Worm (Caenorhabditis elegans) whole organism, dauer: ENCODE results near the gene igeg-1.

Experiments used
- unc-62 ChIP-seq: sonication (generic microtip); optimal IDR thresholded peaks from 2 replicates; lab custom pipeline; 2017; ENCODE audit warnings: missing biosample characterization, missing genetic modification reagents, missing genetic modification characterization

The igeg-1 gene

DNA sequence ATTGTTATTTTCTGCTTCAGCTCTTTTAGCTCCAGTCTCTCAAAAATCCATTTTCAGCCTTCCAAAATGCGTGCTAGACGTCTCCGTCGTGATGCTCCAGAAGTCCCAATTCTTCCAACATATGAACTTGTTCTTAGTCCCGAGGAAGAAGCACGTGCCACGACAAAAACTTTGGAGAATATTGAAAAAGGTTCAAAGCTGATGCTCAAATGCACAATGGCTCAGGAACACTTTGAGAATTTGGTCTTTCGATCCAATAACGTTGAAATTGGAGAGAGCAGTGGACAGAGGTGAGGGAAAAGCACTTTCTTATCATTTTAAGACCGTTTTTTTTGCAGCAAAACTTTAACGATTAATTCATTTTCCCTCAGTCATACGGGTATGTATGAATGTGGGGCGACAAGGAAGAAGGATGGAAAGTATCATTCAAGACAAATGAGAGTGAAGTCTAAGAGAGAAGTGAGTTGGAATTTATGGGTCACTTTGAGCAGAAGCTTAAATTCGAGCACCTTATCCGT, at the start of gene igeg-1:
igeg-1 (plus strand) TSS at position 51 of the 518 bp plus-strand sequence.
- TF ChIP-seq unc-62 (GFP tag; lab: Kevin White, UChicago), result no peak

DNA sequence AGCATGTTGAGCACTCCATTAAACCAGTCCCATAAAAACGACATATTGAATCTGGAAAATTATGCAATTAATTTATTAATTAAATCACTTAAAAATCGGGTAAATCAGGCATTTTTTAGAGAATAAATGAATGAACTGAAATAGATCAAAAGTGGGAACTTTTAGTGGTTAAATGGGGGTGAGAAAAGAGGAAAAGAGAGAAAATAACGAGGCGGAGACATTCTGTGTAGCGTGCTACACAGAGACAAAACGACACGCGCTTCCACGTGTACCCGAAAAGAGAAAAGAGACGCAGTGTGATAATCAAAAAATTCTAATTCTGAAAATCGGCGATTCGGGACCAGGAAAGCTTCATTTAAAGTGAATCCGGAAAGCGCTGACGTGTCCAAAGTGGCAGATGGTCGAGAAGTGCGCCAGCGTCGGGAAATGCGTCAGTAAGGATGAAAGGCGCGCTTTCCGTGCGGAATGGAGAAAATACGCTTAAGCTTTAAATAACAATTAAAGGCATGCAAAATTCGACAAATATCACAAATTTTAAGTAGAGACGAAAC, 49.1 kb upstream of the igeg-1 start, which contains the start of gene sar-1:
sar-1 (minus strand) TSS at position 51 of the 551 bp plus-strand sequence.
- TF ChIP-seq unc-62 (GFP tag; lab: Kevin White, UChicago), result no peak

DNA sequence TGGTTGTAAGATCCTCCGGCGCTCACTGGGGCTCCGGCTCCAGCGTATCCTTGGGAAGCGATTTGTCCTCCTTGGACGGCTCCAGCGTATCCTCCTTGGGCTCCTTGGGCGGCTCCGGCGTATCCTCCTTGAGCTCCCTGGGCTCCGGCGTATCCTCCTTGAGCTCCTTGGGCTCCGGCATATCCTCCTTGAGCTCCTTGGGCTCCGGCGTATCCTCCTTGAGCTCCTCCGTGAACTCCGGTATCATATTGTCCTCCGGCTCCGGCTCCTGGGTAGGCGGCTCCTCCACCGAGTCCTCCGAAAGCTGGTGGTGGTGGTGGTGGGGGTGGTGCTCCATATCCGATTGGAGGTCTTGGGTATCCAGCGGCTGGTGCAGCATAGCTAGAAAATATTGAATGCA, 46.0 kb upstream of the igeg-1 start:
- no peak for TF ChIP-seq unc-62 (GFP tag; lab: Kevin White, UChicago)

DNA sequence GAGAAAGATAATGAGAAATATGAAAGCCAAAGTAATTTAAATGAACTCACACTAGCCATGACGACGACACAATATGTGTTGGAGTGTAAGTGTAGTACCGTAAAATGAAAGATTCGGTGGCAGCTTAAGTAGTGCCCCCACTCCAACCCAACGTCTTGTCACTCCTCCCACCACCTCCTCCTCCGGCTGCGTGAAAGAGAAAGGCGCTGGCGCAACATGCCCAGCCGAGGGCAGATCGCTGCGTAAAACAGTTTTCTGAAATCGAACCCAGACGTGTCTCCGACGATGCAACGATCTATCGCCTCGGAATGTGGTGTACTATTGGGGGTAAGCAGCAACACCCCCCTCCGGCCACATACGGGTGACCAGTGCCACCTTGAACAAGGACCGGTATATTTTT, 45.4 kb upstream of the igeg-1 start, which contains the start of gene ZK180.5:
ZK180.5 (minus strand) TSS at position 101 of the 400 bp plus-strand sequence.
- no peak for TF ChIP-seq unc-62 (GFP tag; lab: Kevin White, UChicago)

DNA sequence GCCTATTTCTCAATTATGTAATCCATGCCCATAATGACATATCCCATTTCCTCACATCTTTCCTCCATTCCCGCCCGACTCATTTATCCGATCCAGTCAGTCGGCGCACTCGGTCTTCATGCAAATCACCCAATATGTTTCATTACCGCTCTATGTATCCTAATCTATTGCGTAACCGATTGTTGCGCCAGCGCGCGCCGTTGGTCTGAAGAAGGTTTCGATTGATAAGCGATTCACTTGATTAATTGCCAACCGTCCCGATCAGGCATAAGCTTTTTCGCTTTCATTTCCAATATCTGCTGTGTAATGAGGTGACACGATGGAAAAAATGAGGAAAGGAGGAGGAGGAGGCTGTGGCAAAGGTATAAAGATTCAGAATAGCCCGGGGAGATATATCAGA, 44.3 kb upstream of the igeg-1 start:
- TF ChIP-seq unc-62 (GFP tag; lab: Kevin White, UChicago), result no peak

DNA sequence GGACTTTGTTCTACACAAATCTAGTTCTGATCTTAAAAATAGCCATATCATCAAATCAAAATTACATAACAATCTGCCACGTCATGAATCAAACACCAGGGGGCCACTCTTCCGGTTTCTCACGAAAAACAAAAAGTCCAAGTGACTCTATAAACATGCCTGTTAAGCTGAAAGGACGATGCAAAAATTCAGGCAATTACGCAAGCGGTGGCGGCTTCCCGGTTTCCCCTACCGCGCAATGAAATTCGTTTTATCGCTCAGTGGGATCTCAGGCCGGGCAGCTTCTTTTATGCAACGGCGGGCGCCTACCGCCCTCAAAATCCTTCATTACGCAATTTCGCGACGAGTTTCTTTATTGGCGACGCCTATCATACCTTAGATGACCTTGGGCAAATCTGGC, 42.7 kb upstream of the igeg-1 start:
- TF ChIP-seq unc-62 (GFP tag; lab: Kevin White, UChicago), result no peak

DNA sequence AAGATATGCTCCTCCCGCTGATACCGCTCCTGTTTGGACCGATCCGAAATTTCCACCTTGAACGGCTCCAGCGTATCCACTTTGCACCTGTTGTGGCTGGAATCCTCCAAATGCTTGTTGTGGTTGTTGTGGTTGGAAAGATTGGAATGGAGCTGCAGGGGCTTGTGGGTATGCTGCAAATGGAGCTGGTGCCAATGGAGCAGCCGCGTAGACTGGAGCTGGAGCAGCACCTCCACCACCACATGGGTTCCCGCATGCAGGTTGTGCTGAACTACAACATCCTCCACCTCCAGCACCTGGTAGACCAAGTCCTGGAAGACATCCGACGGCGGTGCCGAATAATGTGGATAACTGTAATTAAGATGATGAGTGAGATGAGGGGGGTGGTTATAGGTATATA, 39.0 kb upstream of the igeg-1 start:
- no peak for TF ChIP-seq unc-62 (GFP tag; lab: Kevin White, UChicago)

DNA sequence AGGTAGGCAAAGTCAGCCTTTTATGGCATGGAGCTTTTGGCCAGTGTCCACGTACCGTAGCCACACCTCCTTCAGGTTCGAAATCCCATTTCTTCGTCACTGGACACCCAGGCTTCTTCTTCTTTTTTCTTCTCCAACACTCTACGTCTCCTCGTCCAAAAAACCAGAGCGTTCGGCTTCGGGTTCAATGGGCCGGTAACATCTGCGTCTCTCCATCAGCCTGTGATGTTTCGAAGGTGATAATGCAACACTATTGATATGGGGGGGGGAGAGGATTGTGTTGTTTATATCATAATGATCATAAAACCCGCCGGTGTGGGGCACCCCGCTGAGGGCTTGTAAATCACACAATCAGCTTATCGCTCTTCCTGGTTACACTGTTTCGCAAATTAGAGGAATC, 37.5 kb upstream of the igeg-1 start, which contains the start of gene ZK180.6:
ZK180.6 (minus strand) TSS at position 101 of the 400 bp plus-strand sequence.
- TF ChIP-seq unc-62 (GFP tag; lab: Kevin White, UChicago), result no peak

DNA sequence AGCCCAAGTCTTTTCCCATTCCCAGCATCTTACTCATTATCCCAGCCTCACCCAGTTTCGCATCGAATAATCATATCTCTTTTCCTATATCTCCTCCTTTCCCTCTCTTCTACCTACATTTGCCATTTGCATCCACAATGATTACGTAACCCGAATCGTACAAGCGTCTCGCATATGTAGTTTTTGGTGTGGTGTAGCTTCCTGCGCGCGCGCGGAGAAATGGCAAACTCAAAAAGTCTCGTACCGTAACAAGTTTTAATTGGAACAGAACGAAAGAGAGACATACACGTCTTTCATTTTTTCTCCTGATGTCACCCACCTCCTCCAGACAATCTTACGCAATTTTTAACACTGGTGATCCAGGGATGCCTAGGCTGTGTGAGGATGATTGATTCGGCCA, 36.4 kb upstream of the igeg-1 start:
- TF ChIP-seq unc-62 (GFP tag; lab: Kevin White, UChicago), result no peak

DNA sequence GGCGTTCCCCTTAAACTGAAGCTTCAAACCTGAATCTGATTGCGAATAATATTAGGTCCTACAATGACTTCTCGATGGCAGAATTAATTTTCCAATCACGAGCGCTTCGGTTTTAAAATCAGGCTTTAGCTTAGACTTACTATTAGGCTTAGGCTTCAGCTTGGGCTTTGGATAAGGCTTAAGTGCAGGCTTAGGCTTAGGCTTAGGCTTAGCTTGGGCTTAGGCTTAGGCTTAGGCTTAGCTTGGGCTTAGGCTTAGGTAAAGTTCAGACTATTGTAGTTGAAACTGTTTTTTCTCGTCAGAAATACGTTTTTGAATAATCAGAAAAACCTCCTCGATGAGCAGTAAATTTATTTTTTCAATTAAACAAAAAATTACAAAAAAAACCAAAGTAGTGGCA, 35.7 kb upstream of the igeg-1 start:
- TF ChIP-seq unc-62 (GFP tag; lab: Kevin White, UChicago), result no peak

DNA sequence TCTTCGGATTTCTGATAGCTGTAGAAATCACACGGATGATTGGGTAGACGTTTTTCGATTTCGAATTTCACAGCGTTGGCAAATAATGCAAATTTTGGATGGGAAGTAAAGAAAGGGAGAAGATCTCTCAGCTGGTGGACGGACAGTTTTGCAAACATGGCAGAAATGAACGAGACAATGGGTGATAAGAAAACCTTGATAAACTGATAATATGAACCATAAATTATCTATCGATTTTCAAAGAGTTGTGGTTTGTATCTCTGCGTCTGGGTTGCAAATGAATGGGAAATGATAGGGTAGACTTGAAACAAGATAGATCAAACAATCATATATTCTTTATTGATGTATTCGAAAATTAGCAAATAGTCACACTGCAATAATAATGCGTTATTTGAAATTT, 32.3 kb upstream of the igeg-1 start, which contains the start of gene ZK185.3:
ZK185.3 (minus strand) TSS at position 263 of the 400 bp plus-strand sequence.
- no peak for TF ChIP-seq unc-62 (GFP tag; lab: Kevin White, UChicago)

DNA sequence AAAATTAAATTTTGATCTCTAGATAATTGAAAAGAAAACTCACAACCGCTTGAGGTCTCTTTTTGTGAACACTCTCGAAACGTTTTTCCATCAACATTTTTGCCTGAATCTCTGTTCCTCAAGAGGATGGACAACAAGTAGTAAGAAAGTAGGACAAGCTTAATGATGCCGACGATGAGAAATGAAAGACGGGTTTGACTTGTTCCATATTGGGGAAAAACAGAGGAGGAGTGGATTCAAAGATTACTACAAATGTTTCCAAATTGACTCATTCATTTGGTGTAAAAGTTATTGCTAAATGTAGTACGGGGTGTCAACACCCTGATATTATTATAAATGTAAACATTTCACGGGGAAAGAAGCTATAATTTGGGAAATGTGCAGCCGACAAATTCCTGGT, 29.4 kb upstream of the igeg-1 start, which contains the start of gene ZK185.4:
ZK185.4 (minus strand) TSS at position 101 of the 400 bp plus-strand sequence.
- no peak for TF ChIP-seq unc-62 (GFP tag; lab: Kevin White, UChicago)

DNA sequence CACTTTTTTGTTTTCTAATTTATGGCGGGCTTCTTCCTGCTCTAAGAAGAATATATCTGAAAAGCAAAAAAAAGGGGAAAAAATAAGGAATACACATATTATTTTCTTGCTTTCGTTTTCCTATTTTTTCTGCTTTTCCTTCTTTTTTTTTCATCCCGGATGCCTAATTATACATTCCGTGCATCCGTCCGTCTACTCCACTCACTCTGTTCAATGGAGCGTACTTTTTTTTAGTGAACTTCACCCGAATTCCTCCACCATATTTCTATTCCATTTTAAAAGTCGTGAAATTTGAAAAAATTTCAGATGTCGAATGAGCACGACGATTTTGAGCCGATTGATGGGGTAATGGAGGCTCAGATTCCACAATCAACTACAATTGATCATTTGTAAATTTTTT, 26.2 kb upstream of the igeg-1 start, which contains the start of gene ZK185.2:
ZK185.2 (plus strand) TSS at position 301 of the 400 bp plus-strand sequence.
- no peak for TF ChIP-seq unc-62 (GFP tag; lab: Kevin White, UChicago)

DNA sequence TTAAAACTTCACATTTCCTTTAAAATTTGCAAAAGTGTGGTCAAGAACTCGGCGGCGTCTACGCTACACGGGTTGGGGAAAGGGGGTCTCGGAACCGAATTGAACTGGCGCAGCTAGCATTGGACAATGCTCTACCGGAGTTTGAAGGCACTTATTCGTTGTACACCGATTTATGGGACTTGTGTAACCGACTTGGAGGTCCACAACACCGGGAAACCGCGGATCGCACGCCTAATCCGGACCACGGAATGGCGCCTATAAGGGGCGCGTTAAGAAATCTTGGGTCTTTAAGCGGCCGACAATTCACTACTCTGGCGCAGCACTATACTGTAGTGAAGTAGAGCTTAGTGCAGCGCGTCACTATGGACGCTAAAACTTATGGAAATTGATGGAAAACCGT, 23.8 kb upstream of the igeg-1 start:
- no peak for TF ChIP-seq unc-62 (GFP tag; lab: Kevin White, UChicago)

DNA sequence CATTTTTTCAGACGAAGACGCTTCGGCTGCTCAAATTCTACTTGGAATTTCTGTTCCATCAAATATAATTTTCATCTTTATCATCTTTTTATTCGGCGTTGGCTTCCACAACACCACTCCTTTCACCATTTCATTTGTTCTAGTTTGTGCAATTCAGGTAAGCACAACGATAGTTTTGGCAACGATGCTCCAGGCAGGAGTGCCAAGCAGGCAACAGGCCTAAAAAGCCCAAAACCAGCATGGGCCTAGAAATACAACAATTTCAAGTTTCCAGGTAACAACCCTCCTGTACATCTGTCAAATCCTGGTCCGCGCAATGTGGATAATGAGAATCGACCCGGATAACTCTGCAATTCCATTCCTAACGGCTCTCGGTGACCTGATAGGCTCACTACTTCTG, 21.3 kb upstream of the igeg-1 start:
- TF ChIP-seq unc-62 (GFP tag; lab: Kevin White, UChicago), result no peak

DNA sequence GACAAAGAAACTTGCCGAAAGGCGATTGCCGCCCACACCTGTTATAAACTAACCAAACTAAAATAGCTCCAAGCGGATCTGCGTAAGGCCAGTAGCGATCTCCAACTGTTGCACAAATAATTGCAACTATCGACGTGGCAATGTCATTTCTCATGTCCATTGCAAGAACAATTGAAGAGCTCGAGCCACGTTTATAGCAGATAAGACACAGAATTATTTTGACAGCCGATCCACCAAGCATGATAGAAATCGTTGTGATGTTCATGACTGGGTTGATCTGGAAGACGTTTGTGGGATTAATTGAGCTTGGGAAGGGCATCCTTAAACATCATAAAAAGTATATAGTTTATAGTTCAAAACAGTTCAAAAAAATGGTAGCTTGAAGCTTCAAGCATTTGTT, 19.5 kb upstream of the igeg-1 start:
- no peak for TF ChIP-seq unc-62 (GFP tag; lab: Kevin White, UChicago)

DNA sequence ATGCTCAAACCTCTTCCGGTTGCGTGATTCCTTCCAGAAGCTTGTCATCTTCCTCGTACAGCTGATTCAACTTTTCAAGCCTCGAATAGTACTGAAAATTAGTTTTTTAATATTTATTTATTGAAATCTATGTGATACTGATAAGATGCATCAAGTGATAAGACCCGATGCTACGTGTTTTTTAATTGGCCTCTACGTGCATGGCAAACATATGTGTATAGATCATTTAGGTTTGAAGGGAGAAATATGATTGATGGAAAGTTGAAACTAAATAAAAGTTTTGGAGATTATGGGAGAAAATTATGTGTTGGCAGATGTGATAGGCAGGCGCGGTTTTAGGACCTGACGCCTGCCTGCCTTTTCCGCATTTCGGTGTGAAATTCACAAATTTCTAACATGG, 18.2 kb upstream of the igeg-1 start:
- TF ChIP-seq unc-62 (GFP tag; lab: Kevin White, UChicago), result no peak
